Worm (Caenorhabditis elegans): ENCODE results near the gene T16G1.6.

Gene T16G1.6

DNA sequence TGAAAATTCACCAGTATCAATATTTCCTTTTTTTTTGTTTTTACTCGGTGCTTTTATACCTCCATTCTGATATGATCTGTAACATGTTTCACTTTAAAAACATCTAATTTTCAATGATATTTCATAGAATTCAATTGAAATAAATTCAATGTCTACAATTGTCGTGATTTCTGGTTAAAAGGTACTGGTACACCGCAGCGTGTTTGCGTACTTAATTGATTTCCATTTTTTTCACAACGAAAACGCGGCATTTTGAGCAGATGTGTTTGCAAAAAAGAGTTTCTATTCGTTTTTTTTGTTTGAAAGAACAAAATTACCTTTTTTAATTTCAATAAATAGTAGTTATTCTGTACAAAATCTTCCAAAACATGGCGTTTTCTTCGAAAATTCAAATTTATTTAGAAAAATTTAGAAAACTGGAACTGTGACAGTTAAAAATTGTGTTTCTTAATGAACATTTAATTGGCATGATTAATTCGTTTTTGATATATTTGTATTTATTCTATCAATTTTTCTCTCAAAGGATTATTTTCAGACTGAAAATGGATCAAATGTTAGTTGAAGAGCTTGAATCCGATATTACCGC lies 33.7 kb upstream of the T16G1.6 start, which contains the start of gene pnn-1 (continued):
- TF ChIP-seq hlh-17 (GFP tag; optimal IDR thresholded peaks at IDR 0.05; ENCODE audit: borderline replicate concordance) (no peak), lin-14 (GFP tag; optimal IDR thresholded peaks at IDR 0.05) (peak; percentile 37), unc-86 (tag; optimal IDR thresholded peaks at IDR 0.05) (no peak), ces-1 (GFP tag; optimal IDR thresholded peaks at IDR 0.05) (no peak), nhr-11 (tag; optimal IDR thresholded peaks at IDR 0.05) (no peak), nhr-77 (tag; optimal IDR thresholded peaks at IDR 0.05) (no peak), nhr-20 (tag; optimal IDR thresholded peaks at IDR 0.05) (no peak), ztf-4 (tag; optimal IDR thresholded peaks at IDR 0.05) (no peak), nhr-47 (tag; optimal IDR thresholded peaks at IDR 0.05) (peak; percentile 37), alr-1 (tag; optimal IDR thresholded peaks at IDR 0.05; ENCODE audit: borderline replicate concordance) (no peak), lin-39 (tag; optimal IDR thresholded peaks at IDR 0.05) (no peak), aly-2 (tag; optimal IDR thresholded peaks at IDR 0.05) (no peak), nhr-71 (tag; optimal IDR thresholded peaks at IDR 0.05) (peak; percentile 44), nhr-19 (GFP tag; conservative IDR thresholded peaks at IDR 0.05) (no peak), mdl-1 (tag; optimal IDR thresholded peaks at IDR 0.05) (no peak), sptf-1 (tag; optimal IDR thresholded peaks at IDR 0.05) (no peak), skn-1 (tag; optimal IDR thresholded peaks at IDR 0.05) (no peak), efl-3 (GFP tag; optimal IDR thresholded peaks at IDR 0.05) (no peak), nhr-84 (tag; optimal IDR thresholded peaks at IDR 0.05) (no peak), ama-1 (optimal IDR thresholded peaks at IDR 0.05) (no peak), fkh-8 (tag; optimal IDR thresholded peaks at IDR 0.05) (no peak), egl-13 (tag; optimal IDR thresholded peaks at IDR 0.05) (no peak), grh-1 (GFP tag; IDR thresholded peaks at IDR 0.05) (no peak), pag-3 (tag; optimal IDR thresholded peaks at IDR 0.05; ENCODE audit: borderline replicate concordance, insufficient read depth) (no peak), C16A3.4 (tag; optimal IDR thresholded peaks at IDR 0.05) (peak; percentile 44), rnt-1 (tag; optimal IDR thresholded peaks at IDR 0.05) (no peak), C04F5.9 (tag; optimal IDR thresholded peaks at IDR 0.05) (no peak), elt-3 (tag; optimal IDR thresholded peaks at IDR 0.05) (no peak), hlh-4 (tag; optimal IDR thresholded peaks at IDR 0.05) (no peak), zag-1 (tag; optimal IDR thresholded peaks at IDR 0.05) (no peak), sup-37 (GFP tag; optimal IDR thresholded peaks at IDR 0.05) (no peak), vab-15 (tag; optimal IDR thresholded peaks at IDR 0.05) (no peak), xbp-1 (tag; optimal IDR thresholded peaks at IDR 0.05) (peak; percentile 31), C34B4.2 (tag; optimal IDR thresholded peaks at IDR 0.05) (no peak), lin-13 (GFP tag; optimal IDR thresholded peaks at IDR 0.05) (no peak), hpl-2 (GFP tag; optimal IDR thresholded peaks at IDR 0.05) (no peak), nhr-85 (tag) (no peak), ceh-8 (GFP tag; optimal IDR thresholded peaks at IDR 0.05) (no peak), swsn-7 (tag; optimal IDR thresholded peaks at IDR 0.05) (no peak), unc-62 (GFP tag; optimal IDR thresholded peaks at IDR 0.05) (no peak), fkh-4 (tag; optimal IDR thresholded peaks at IDR 0.05; ENCODE audit: borderline replicate concordance) (no peak), nhr-28 (tag; optimal IDR thresholded peaks at IDR 0.05) (no peak), sox-4 (tag; optimal IDR thresholded peaks at IDR 0.05) (no peak), nhr-76 (tag; optimal IDR thresholded peaks at IDR 0.05) (no peak), dpl-1 (GFP tag; optimal IDR thresholded peaks at IDR 0.05) (peak; percentile 29 to 69 (median 63)), pax-3 (tag; optimal IDR thresholded peaks at IDR 0.05) (no peak), lin-35 (GFP tag; optimal IDR thresholded peaks at IDR 0.05) (peak; percentile 28 to 63), unc-130 (tag; optimal IDR thresholded peaks at IDR 0.05) (no peak), unc-98 (GFP tag; IDR thresholded peaks at IDR 0.05) (no peak), snpc-4 (tag; optimal IDR thresholded peaks at IDR 0.05) (no peak), lir-3 (tag; optimal IDR thresholded peaks at IDR 0.05; ENCODE audit: poor library complexity) (no peak), lsy-2 (tag; optimal IDR thresholded peaks at IDR 0.05) (peak; percentile 71 to 86), ztf-11 (tag; optimal IDR thresholded peaks at IDR 0.05) (no peak)

Measured in whole organism, L1 larva.